Fruit fly (Drosophila melanogaster): ENCODE measurements around the gene U2af38.
A peak's percentile ranks its signal among the peaks of the same experiment; 100 is the strongest.

U2af38 gene

dm6 chr2L:309812-310431 lies 15.4 kb upstream of the U2af38 start (continued):
- TF ChIP-seq ci (GFP tag; IDR thresholded peaks at IDR 0.05) (peak; percentile 61; the same call in 2 of the 3 replicates), Hmx (GFP tag; optimal IDR thresholded peaks at IDR 0.05) (no peak), Spps (tag; optimal IDR thresholded peaks at IDR 0.05) (no peak), Xrp1 (GFP tag; IDR thresholded peaks at IDR 0.05) (no peak), Doc2 (GFP tag; IDR thresholded peaks at IDR 0.05) (no peak), fd3F (GFP tag; optimal IDR thresholded peaks at IDR 0.05) (no peak), Jarid2 (GFP tag; optimal IDR thresholded peaks at IDR 0.05) (peak; percentile 71), Ravus (GFP tag; IDR thresholded peaks at IDR 0.05) (no peak), Oli (tag; optimal IDR thresholded peaks at IDR 0.05) (no peak), Sry-δ (GFP tag; optimal IDR thresholded peaks at IDR 0.05) (no peak), CG14441 (GFP tag; IDR thresholded peaks at IDR 0.05) (no peak), CG31365 (tag; optimal IDR thresholded peaks at IDR 0.05) (no peak), Doc3 (GFP tag; IDR thresholded peaks at IDR 0.05; ENCODE audit: partially characterized antibody) (no peak), CG7786 (GFP tag; optimal IDR thresholded peaks at IDR 0.05) (no peak), Ptx1 (GFP tag; IDR thresholded peaks at IDR 0.05) (no peak), CG15479 (GFP tag; optimal IDR thresholded peaks at IDR 0.05) (no peak), Fer1 (GFP tag; optimal IDR thresholded peaks at IDR 0.05) (peak; percentile 10), Hr39 (optimal IDR thresholded peaks at IDR 0.05) (no peak), Dbx (GFP tag; IDR thresholded peaks at IDR 0.05) (0 out of 3 replicates have a peak, but pooled peaks have one; percentile 37), pan (optimal IDR thresholded peaks at IDR 0.05) (no peak), pan (GFP tag; optimal IDR thresholded peaks at IDR 0.05 in 1 of 2, IDR thresholded peaks at IDR 0.05 in 1 of 2) (no peak), Rfx (GFP tag; IDR thresholded peaks at IDR 0.05) (no peak), kni (GFP tag; optimal IDR thresholded peaks at IDR 0.05) (no peak), gfzf (GFP tag; optimal IDR thresholded peaks at IDR 0.05) (no peak), CG17328 (GFP tag; IDR thresholded peaks at IDR 0.05) (no peak), luna (GFP tag; optimal IDR thresholded peaks at IDR 0.05) (no peak), CG8089 (GFP tag; optimal IDR thresholded peaks at IDR 0.05) (no peak), NFAT (GFP tag; IDR thresholded peaks at IDR 0.05) (peak; percentile 5; the same call in 1 of the 2 replicates), E2f2 (GFP tag; IDR thresholded peaks at IDR 0.05) (no peak), CG30403 (GFP tag; optimal IDR thresholded peaks at IDR 0.05) (no peak), CG12659 (GFP tag; optimal IDR thresholded peaks at IDR 0.05) (no peak), CG31441 (GFP tag; IDR thresholded peaks at IDR 0.05) (no peak), esg (GFP tag; conservative IDR thresholded peaks at IDR 0.05) (no peak), CHES-1-like (GFP tag; optimal IDR thresholded peaks at IDR 0.05) (no peak), Bdp1 (GFP tag; optimal IDR thresholded peaks at IDR 0.05) (no peak), CG14667 (GFP tag; IDR thresholded peaks at IDR 0.05) (no peak), CG3163 (GFP tag; optimal IDR thresholded peaks at IDR 0.05) (no peak), slou (GFP tag; optimal IDR thresholded peaks at IDR 0.05) (no peak), cato (GFP tag; optimal IDR thresholded peaks at IDR 0.05; ENCODE audit: borderline replicate concordance) (no peak), CG34376 (GFP tag; optimal IDR thresholded peaks at IDR 0.05) (peak; percentile 39), CG6175 (GFP tag; IDR thresholded peaks at IDR 0.05) (no peak), knrl (GFP tag; IDR thresholded peaks at IDR 0.05; ENCODE audit: partially characterized antibody) (no peak), ken (GFP tag; IDR thresholded peaks at IDR 0.05) (no peak), Lim3 (GFP tag; IDR thresholded peaks at IDR 0.05) (no peak), CG11560 (tag; IDR thresholded peaks at IDR 0.05) (no peak), tgo (GFP tag; IDR thresholded peaks at IDR 0.05) (no peak), Side (GFP tag; optimal IDR thresholded peaks at IDR 0.05) (no peak), zfh2 (GFP tag; optimal IDR thresholded peaks at IDR 0.05) (peak; percentile 3), disco-r (GFP tag; optimal IDR thresholded peaks at IDR 0.05) (no peak), stc (GFP tag; IDR thresholded peaks at IDR 0.05) (no peak), CG7928 (GFP tag; optimal IDR thresholded peaks at IDR 0.05) (no peak), her (GFP tag; optimal IDR thresholded peaks at IDR 0.05) (no peak), corto (GFP tag; optimal IDR thresholded peaks at IDR 0.05) (no peak)
